Fruit fly (Drosophila melanogaster): ENCODE results near the gene pes.

The pes gene

dm6 chr2L:7938488-7938887, 55.5 kb downstream of the pes start:
- TF ChIP-seq eg (GFP tag; IDR thresholded peaks at IDR 0.05) (peak; percentile 61), Smox (GFP tag; optimal IDR thresholded peaks at IDR 0.05) (no peak), salr (GFP tag; optimal IDR thresholded peaks at IDR 0.05) (peak in 1 of 2 experiments; percentile 16), fd85E (GFP tag; optimal IDR thresholded peaks at IDR 0.05) (no peak), CG11294 (GFP tag; IDR thresholded peaks at IDR 0.05) (peak; percentile 10; the same call in 1 of the 2 replicates), CG16779 (tag; optimal IDR thresholded peaks at IDR 0.05) (no peak), Eip78C (GFP tag) (peak; percentile 68), CG1621 (tag; optimal IDR thresholded peaks at IDR 0.05) (no peak), achi (GFP tag; optimal IDR thresholded peaks at IDR 0.05) (peak; percentile 46), Ets96B (tag; optimal IDR thresholded peaks at IDR 0.05) (no peak), Sox14 (GFP tag; optimal IDR thresholded peaks at IDR 0.05) (peak; percentile 1), CG8119 (GFP tag; IDR thresholded peaks at IDR 0.05) (peak; percentile 82), CG31627 (GFP tag; optimal IDR thresholded peaks at IDR 0.05) (no peak), dac (GFP tag; optimal IDR thresholded peaks at IDR 0.05) (peak; percentile 44), CG32006 (GFP tag; optimal IDR thresholded peaks at IDR 0.05) (peak; percentile 86), Lpt (GFP tag; optimal IDR thresholded peaks at IDR 0.05) (peak; percentile 29), CG7368 (GFP tag; optimal IDR thresholded peaks at IDR 0.05) (no peak), CG6276 (GFP tag; optimal IDR thresholded peaks at IDR 0.05) (peak; percentile 68), CG8632 (GFP tag; optimal IDR thresholded peaks at IDR 0.05) (no peak), pdm3 (GFP tag; optimal IDR thresholded peaks at IDR 0.05) (peak; percentile 21), fkh (GFP tag; optimal IDR thresholded peaks at IDR 0.05) (no peak), CG3032 (tag; optimal IDR thresholded peaks at IDR 0.05) (no peak), dsx (GFP tag; optimal IDR thresholded peaks at IDR 0.05; ENCODE audit: poor library complexity, severe bottlenecking) (no peak), Met (GFP tag; optimal IDR thresholded peaks at IDR 0.05) (no peak), Blimp-1 (GFP tag; optimal IDR thresholded peaks at IDR 0.05) (no peak), CG4318 (GFP tag; optimal IDR thresholded peaks at IDR 0.05) (peak; percentile 63), spab (GFP tag; optimal IDR thresholded peaks at IDR 0.05) (no peak), CG3919 (GFP tag; optimal IDR thresholded peaks at IDR 0.05) (no peak), Gug (GFP tag; IDR thresholded peaks at IDR 0.05) (peak; percentile 54), Sox15 (GFP tag; optimal IDR thresholded peaks at IDR 0.05) (no peak), net (GFP tag; optimal IDR thresholded peaks at IDR 0.05) (peak; percentile 33), Hr4 (GFP tag; optimal IDR thresholded peaks at IDR 0.05) (peak; percentile 85), Ets21C (GFP tag; optimal IDR thresholded peaks at IDR 0.05) (no peak), CG6163 (GFP tag; IDR thresholded peaks at IDR 0.05) (peak; percentile 54; the same call in 2 of the 3 replicates), Sox102F (GFP tag; optimal IDR thresholded peaks at IDR 0.05) (no peak), CG15336 (GFP tag; IDR thresholded peaks at IDR 0.05) (peak; percentile 87), Eip93F (GFP tag; optimal IDR thresholded peaks at IDR 0.05) (no peak), CG8319 (GFP tag; optimal IDR thresholded peaks at IDR 0.05) (no peak), CG34406 (GFP tag; optimal IDR thresholded peaks at IDR 0.05) (no peak), OdsH (GFP tag; optimal IDR thresholded peaks at IDR 0.05) (peak; percentile 21)

All from whole organism, prepupa.